Worm (Caenorhabditis elegans): ENCODE data around the gene Y81G3A.4.

DNA sequence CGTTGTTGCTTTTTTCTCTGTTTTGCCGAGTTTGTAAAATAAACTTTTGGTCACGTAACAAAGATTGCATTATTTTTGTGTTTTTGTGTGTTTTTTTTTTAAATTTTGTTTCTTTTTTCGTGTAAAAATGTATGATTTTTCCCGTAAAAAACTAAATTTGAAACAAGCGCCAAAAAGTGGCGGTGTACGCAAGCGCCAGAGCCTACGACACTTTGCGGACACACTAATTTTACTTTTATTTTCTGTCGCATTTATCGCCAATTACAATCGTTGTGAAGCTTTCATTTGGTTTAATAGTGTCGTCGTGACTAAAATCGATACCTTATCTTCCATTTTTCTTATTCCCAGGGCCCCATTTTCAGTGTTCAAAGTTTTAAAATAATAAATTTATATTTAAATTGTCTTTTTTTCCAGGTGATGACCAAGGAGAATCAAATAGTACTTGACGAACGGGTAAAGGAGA is 7.4 kb upstream of the Y81G3A.4 start, which contains the start of the genes Y81G3A.1 and gcn-2:
- no peak for TF ChIP-seq ama-1 (optimal IDR thresholded peaks at IDR 0.05)
- no peak for TF ChIP-seq flt-1 (GFP tag; IDR thresholded peaks at IDR 0.05)
- TF ChIP-seq F13C5.2 (tag; optimal IDR thresholded peaks at IDR 0.05) = peak; percentile 38
- TF ChIP-seq tra-4 (tag; optimal IDR thresholded peaks at IDR 0.05) = no peak
- no peak for TF ChIP-seq tbx-37 (GFP tag; conservative IDR thresholded peaks at IDR 0.05)
- no peak for TF ChIP-seq B0310.2 (tag; optimal IDR thresholded peaks at IDR 0.05)

Data from whole organism, early embryonic.